Fruit fly (Drosophila melanogaster) S2 (cell line): ENCODE measurements around the gene aos.

Experiments used
- CG8478 ChIP-seq: fragments of >200 bp; optimal IDR thresholded peaks from 2 replicates; lab custom pipeline; 2018
- CTCF ChIP-seq, 2 experiments: fragments of >200 bp; optimal IDR thresholded peaks; 2 replicates each; lab custom pipeline; 2018

aos gene

dm6 chr3L:16483524-16484370 lies at the start of gene aos:
Gene aos (minus strand): TSS chr3L:16483650.
- TF ChIP-seq CG8478 (lab: Kevin White, UChicago) (no peak), CTCF (optimal IDR thresholded peaks at IDR 0.05; lab: Kevin White, UChicago) (no peak)

- TF ChIP-seq CTCF (optimal IDR thresholded peaks at IDR 0.05; lab: Kevin White, UChicago) (no peak), CG8478 (lab: Kevin White, UChicago) (no peak)
Observed at dm6 chr3L:16497198-16497701, 13.8 kb upstream of the aos start, which contains the start of gene st. Gene st (plus strand): TSS chr3L:16497651.

dm6 chr3L:16495989-16496797 lies 12.7 kb upstream of the aos start, which contains the start of gene CG42514:
Gene CG42514 (minus strand): TSS chr3L:16496236.
- TF ChIP-seq CTCF (optimal IDR thresholded peaks at IDR 0.05; lab: Kevin White, UChicago): no peak
- TF ChIP-seq CG8478 (lab: Kevin White, UChicago): no peak

dm6 chr3L:16495235-16495634 lies 11.8 kb upstream of the aos start:
- TF ChIP-seq CG8478 (lab: Kevin White, UChicago) (no peak), CTCF (optimal IDR thresholded peaks at IDR 0.05; lab: Kevin White, UChicago) (no peak)

- TF ChIP-seq CG8478 (lab: Kevin White, UChicago) (no peak), CTCF (optimal IDR thresholded peaks at IDR 0.05; lab: Kevin White, UChicago) (no peak)
Observed at dm6 chr3L:16494651-16495074, 11.2 kb upstream of the aos start.

dm6 chr3L:16493717-16494116 lies 10.3 kb upstream of the aos start:
- no peak for TF ChIP-seq CG8478 (lab: Kevin White, UChicago)
- peak; percentile 14 for TF ChIP-seq CTCF (optimal IDR thresholded peaks at IDR 0.05; lab: Kevin White, UChicago)

- TF ChIP-seq CTCF (optimal IDR thresholded peaks at IDR 0.05; lab: Kevin White, UChicago) (no peak), CG8478 (lab: Kevin White, UChicago) (no peak)
Observed at dm6 chr3L:16491006-16491605, 7.7 kb upstream of the aos start.

dm6 chr3L:16490583-16490880 lies 7.1 kb upstream of the aos start:
- TF ChIP-seq CTCF (optimal IDR thresholded peaks at IDR 0.05; lab: Kevin White, UChicago) (no peak), CG8478 (lab: Kevin White, UChicago) (no peak)

- TF ChIP-seq CG8478 (lab: Kevin White, UChicago): no peak
- TF ChIP-seq CTCF (optimal IDR thresholded peaks at IDR 0.05; lab: Kevin White, UChicago): no peak
Observed at dm6 chr3L:16489822-16490582, 6.6 kb upstream of the aos start.

dm6 chr3L:16489283-16489682 lies 5.8 kb upstream of the aos start:
- TF ChIP-seq CG8478 (lab: Kevin White, UChicago): no peak
- no peak for TF ChIP-seq CTCF (optimal IDR thresholded peaks at IDR 0.05; lab: Kevin White, UChicago)

dm6 chr3L:16488483-16489258 lies 5.2 kb upstream of the aos start:
- TF ChIP-seq CTCF (optimal IDR thresholded peaks at IDR 0.05; lab: Kevin White, UChicago) (no peak), CG8478 (lab: Kevin White, UChicago) (no peak)

- TF ChIP-seq CG8478 (lab: Kevin White, UChicago) (no peak), CTCF (optimal IDR thresholded peaks at IDR 0.05; lab: Kevin White, UChicago) (no peak)
Observed at dm6 chr3L:16487812-16488211, 4.4 kb upstream of the aos start.

dm6 chr3L:16486502-16486901 lies 3.1 kb upstream of the aos start:
- no peak for TF ChIP-seq CG8478 (lab: Kevin White, UChicago)
- TF ChIP-seq CTCF (optimal IDR thresholded peaks at IDR 0.05; lab: Kevin White, UChicago): no peak
